Fruit fly (Drosophila melanogaster) S2 (cell line): Measurements from ENCODE around the gene Non2.
A peak's percentile ranks its signal among the peaks of the same experiment; 100 is the strongest.

Experiments
- CG8478 ChIP-seq: fragments of >200 bp; optimal IDR thresholded peaks from 2 replicates; lab custom pipeline; 2018
- CTCF ChIP-seq, 2 experiments: fragments of >200 bp; optimal IDR thresholded peaks; 2 replicates each; lab custom pipeline; 2018

Non2 gene

dm6 chr3L:2766269-2767088, at the start of gene Non2, which contains the start of gene Mrtf:
Gene Non2 (plus strand): TSS chr3L:2766999.
Gene Mrtf (minus strand): TSS chr3L:2766536.
- no peak for TF ChIP-seq CG8478 (lab: Kevin White, UChicago)
- no peak for TF ChIP-seq CTCF (optimal IDR thresholded peaks at IDR 0.05; lab: Kevin White, UChicago)

dm6 chr3L:2727023-2727422, 39.8 kb upstream of the Non2 start:
- no peak for TF ChIP-seq CG8478 (lab: Kevin White, UChicago)
- TF ChIP-seq CTCF (optimal IDR thresholded peaks at IDR 0.05; lab: Kevin White, UChicago), result no peak

DNA sequence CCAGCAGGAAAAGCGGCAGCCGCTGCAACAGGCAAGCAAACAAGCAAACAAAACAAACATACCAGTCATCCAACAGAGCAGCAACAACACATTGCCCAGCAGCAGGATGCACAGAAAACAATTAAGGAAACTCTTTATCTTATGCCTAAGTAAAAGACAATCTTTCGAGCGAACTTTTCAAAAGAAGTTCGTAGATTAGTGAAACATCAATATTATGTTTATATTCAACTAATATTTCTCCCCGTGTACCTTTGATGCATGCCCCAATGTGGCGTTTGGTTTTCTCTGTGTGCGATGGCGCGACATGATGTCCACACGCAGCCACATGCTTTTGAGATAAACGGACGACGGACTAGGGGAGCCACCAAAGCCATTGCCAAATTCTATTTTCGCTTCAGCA, 35.9 kb upstream of the Non2 start:
- TF ChIP-seq CTCF (optimal IDR thresholded peaks at IDR 0.05; lab: Kevin White, UChicago) (no peak), CG8478 (lab: Kevin White, UChicago) (no peak)

DNA sequence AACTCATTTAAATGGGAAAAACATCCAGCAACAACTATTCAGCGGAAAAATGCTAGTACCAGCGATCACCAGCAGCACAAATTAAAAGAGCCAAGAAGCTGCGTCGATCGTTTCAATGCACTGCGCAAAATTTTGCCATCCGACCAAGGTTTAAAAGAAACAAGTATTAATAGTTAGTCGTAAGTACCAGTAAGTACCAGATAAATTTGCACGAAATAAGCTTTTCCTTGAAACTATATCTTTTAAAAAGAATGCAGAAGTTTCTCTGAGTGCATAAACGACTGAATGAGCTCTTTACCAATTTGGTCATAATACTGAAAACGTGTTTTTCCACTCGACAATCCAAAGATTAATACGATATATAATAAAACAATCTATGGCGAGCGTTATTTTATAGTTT, 33.6 kb upstream of the Non2 start:
- TF ChIP-seq CTCF (optimal IDR thresholded peaks at IDR 0.05; lab: Kevin White, UChicago) (no peak), CG8478 (lab: Kevin White, UChicago) (no peak)

DNA sequence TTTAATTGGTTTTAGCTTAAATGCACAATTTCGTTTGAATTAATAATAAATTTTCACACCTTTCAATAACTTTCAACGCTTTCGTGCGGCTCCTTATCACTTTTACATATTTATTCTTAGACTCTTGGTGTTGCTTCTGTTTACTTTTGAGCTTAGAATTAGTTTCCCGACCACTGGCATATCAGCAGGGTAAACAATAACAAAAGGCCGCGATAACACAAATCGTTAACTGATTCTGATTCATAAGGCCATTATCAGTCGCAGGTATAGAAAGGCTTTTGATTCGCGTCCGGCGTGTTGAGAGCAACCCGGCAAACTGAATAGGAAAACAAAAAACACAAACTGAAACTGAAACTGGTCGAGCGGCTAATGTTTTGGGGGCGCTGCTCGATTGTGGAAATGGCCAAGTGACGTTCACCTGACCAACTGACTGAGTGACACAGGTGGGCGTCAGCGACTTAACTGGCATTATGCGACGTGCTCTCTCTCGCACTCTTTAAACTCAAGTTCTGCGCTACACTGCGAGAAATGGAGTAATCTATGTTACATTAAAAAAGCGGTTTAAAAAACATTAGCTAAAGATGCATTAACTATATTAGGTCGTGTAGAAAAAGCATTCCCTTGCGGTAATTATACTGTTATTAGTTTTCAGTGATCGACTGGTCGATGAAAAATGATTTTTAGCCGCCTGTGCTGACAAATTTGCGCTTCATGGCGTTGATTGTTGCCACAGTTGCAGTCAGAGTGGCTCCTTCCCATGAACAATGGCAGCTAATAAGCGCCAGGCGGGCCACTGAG, 32.2 kb upstream of the Non2 start:
- no peak for TF ChIP-seq CTCF (optimal IDR thresholded peaks at IDR 0.05; lab: Kevin White, UChicago)
- TF ChIP-seq CG8478 (lab: Kevin White, UChicago), result no peak

- no peak for TF ChIP-seq CTCF (optimal IDR thresholded peaks at IDR 0.05; lab: Kevin White, UChicago)
- no peak for TF ChIP-seq CG8478 (lab: Kevin White, UChicago)
Measured at dm6 chr3L:2739450-2739849, 27.3 kb upstream of the Non2 start, which contains the start of gene Acp62F. Gene Acp62F (plus strand): TSS chr3L:2739750.

DNA sequence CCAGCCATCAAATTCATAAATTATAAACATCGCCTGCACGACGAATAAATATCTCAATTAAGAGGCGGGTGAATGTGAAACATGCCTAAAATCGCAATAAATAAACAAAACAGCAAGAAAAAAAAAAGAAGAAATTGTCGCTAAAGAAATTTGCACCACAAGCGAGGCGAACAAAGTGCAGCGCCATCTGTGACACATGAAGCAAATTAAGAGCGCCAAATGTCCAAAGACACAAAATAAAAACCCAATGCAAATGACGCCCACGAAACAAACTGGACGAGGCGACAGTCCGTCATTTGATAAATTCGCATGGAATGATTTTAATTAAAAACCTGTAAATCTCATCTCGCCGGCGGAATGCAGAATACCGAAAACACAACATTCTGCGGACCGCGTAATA, 23.0 kb upstream of the Non2 start:
- TF ChIP-seq CG8478 (lab: Kevin White, UChicago), result no peak
- peak in 1 of 2 experiments; percentile 55 for TF ChIP-seq CTCF (optimal IDR thresholded peaks at IDR 0.05; lab: Kevin White, UChicago)

- TF ChIP-seq CG8478 (lab: Kevin White, UChicago) (no peak), CTCF (optimal IDR thresholded peaks at IDR 0.05; lab: Kevin White, UChicago) (no peak)
Measured at dm6 chr3L:2744963-2745362, 21.8 kb upstream of the Non2 start.

DNA sequence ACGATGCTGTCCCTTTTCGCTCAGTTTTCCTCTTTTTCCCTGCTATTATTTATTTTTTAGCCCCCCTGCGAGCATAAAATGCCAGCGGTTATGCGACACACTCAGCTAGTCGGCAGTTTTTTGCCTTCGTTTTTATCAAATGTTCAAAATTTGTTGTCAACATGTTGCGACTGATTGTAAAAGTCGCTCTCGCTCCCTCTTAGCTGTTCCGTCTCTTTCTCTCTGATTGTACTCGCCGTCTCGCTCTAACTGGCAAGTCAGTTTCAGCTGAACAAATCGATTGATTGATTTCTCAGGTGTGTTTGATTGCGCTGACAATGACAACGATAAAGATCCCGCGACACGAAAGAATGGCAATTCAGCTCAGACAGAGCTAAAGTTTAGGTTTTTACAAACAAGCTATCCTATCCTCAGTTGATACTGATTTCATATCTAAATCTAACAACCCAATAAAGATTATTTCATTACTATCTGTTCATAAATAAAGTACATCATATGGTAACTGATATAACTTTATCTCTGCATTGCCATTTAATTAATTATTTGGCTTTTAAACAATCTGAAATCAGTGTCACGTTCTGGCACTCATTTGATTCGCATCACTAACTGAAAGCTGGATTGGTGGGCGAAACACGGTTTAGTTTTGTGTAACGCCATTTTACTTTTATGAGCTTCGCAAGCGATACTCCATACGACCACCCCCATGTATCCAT, 20.9 kb upstream of the Non2 start:
- TF ChIP-seq CG8478 (lab: Kevin White, UChicago) (no peak), CTCF (optimal IDR thresholded peaks at IDR 0.05; lab: Kevin White, UChicago) (no peak)

dm6 chr3L:2748359-2748758, 18.4 kb upstream of the Non2 start:
- TF ChIP-seq CTCF (optimal IDR thresholded peaks at IDR 0.05; lab: Kevin White, UChicago) (no peak), CG8478 (lab: Kevin White, UChicago) (no peak)

dm6 chr3L:2762122-2762521, 4.7 kb upstream of the Non2 start:
- no peak for TF ChIP-seq CTCF (optimal IDR thresholded peaks at IDR 0.05; lab: Kevin White, UChicago)
- no peak for TF ChIP-seq CG8478 (lab: Kevin White, UChicago)

DNA sequence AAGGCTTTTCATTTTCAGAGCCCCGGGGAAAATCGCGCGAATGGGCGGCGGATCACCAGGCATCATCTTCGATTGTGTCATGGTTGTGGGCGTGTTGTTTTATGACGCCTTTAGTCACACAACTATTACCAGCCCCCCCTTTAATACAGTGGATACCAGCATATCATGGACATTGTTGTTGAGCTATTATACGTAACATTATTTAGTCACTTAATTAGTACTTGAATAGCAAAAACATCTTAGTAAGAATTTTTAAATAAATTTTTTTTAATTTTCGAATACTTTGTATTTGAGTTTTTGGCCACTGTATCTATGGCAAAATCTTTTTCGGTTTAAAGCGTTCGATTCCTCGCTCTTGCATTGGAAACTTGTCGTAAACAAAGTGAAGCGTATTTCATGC, 3.0 kb upstream of the Non2 start:
- TF ChIP-seq CTCF (optimal IDR thresholded peaks at IDR 0.05; lab: Kevin White, UChicago) (no peak), CG8478 (lab: Kevin White, UChicago) (no peak)

dm6 chr3L:2765013-2765738, 1.6 kb upstream of the Non2 start:
- TF ChIP-seq CG8478 (lab: Kevin White, UChicago) (no peak), CTCF (optimal IDR thresholded peaks at IDR 0.05; lab: Kevin White, UChicago) (no peak)

DNA sequence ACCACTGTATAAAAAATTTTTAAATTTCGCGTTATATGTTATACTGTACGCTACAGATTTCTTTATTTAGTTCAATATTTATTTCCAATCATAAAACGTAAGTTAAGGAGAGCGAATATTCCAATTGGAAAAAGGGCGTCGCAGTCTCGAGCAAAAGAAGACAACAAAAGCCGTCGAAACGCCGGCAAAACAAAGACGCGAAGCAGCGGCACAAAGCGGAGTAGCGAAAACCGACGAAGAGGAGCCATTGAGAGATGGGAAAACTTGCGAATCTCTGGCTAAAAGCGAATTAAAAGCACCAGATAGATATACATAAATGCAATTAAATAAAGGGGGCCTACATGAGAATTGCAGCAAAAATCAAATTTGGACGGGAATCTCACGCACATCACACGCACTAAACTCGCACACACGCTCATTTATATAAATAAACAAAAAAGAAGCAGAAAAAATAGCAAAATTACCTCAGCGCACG, 968 bp upstream of the Non2 start:
- TF ChIP-seq CTCF (optimal IDR thresholded peaks at IDR 0.05; lab: Kevin White, UChicago) (no peak), CG8478 (lab: Kevin White, UChicago) (no peak)
